Worm (Caenorhabditis elegans): ENCODE data around the gene C11E4.7.

DNA sequence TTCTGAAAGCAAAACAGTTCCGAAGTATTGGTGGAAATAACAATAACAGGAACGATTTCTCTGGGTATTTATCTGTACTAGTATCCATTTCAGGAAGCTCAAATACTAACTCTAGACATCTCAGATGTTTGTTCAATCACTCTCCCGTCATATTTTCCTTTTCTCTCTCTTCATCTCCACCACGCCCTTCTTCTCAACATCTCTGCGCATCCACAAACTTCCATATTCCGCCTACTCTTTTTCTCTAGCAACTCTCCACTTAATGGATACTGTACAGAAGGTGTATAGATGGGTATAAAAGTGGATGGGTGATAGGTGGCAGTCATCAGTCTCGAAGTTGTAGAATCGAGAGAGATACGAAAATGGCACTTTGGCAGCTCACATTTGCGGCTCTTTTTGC lies 32.7 kb upstream of the C11E4.7 start, which contains the start of gene gpx-5:
- TF ChIP-seq W03F9.2 (tag; optimal IDR thresholded peaks at IDR 0.05), result no peak
- no peak for TF ChIP-seq him-1 (tag; optimal IDR thresholded peaks at IDR 0.05)
- TF ChIP-seq dao-5 (tag; optimal IDR thresholded peaks at IDR 0.05), result no peak
